Worm (Caenorhabditis elegans) whole organism, L4/young adult: Measurements from ENCODE around the gene F45B8.5.

ENCODE experiments used
- dao-5 ChIP-seq: sonication (generic microtip); optimal IDR thresholded peaks from 2 replicates; lab custom pipeline; 2016; ENCODE audit warnings: missing genotype, missing genetic modification characterization, moderate library complexity, missing compliant biosample characterization
- him-1 ChIP-seq: sonication (generic microtip); optimal IDR thresholded peaks from 2 replicates; lab custom pipeline; 2016; ENCODE audit warnings: missing genotype, missing genetic modification reagents, missing genetic modification characterization, missing compliant biosample characterization

DNA sequence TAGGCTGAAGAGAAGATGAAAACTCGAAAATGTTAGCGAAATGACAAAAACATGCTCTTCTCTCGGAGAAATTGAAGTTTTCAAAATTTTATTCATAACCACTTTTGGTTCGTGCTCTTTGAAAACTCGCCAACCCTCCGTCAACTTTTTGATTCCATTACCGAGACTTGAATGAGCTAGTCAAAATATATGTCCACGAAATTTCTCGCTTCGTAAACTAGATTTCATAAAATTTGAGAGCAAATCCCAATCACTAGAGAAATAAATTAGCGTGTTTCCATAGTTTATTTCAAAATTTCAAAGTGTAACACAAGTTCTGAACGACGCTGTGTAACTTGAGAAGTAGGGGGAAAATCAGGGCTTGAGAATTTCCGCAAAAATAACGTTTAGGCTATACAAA is 27.9 kb downstream of the F45B8.5 start:
- TF ChIP-seq dao-5 (tag; lab: Kevin White, UChicago): no peak
- TF ChIP-seq him-1 (tag; lab: Kevin White, UChicago): no peak
